Worm (Caenorhabditis elegans) whole organism, mixed stage, embryonic: ENCODE data around the gene srb-18.

Experiments used
- bed-3 ChIP-seq: fragments of 200-800 bp; sonication (Bioruptor generic); optimal IDR thresholded peaks from 3 replicates; lab custom pipeline; 2018; ENCODE audit warnings: mild to moderate bottlenecking, missing genetic modification characterization, moderate library complexity, missing compliant biosample characterization
- blmp-1 ChIP-seq: fragments of 150-350 bp; optimal IDR thresholded peaks from 2 replicates; lab custom pipeline; 2014; ENCODE audit warnings: missing biosample characterization, missing genetic modification characterization
- ces-1 ChIP-seq: fragments of 150-350 bp; optimal IDR thresholded peaks from 2 replicates; lab custom pipeline; 2014; ENCODE audit warnings: missing biosample characterization, missing genetic modification reagents, missing genetic modification characterization
- elt-1 ChIP-seq: sonication (generic microtip); optimal IDR thresholded peaks from 2 replicates; lab custom pipeline; 2017; ENCODE audit warnings: missing genetic modification characterization, mild to moderate bottlenecking, missing compliant biosample characterization, antibody characterized with exemption, moderate library complexity, borderline replicate concordance; ENCODE audit not compliant: insufficient read depth
- lin-13 ChIP-seq: fragments of 150-350 bp; optimal IDR thresholded peaks from 2 replicates; lab custom pipeline; 2014; ENCODE audit warnings: missing biosample characterization, missing genetic modification characterization
- nhr-2 ChIP-seq: fragments of 150-350 bp; optimal IDR thresholded peaks from 2 replicates; lab custom pipeline; 2014; ENCODE audit warnings: missing biosample characterization, missing genetic modification characterization
- tbx-8 ChIP-seq: fragments of 200-800 bp; sonication (Bioruptor generic); optimal IDR thresholded peaks from 2 replicates; lab custom pipeline; 2018; ENCODE audit warnings: mild to moderate bottlenecking, missing genetic modification characterization, moderate library complexity, missing compliant biosample characterization
- unc-120 ChIP-seq: sonication (generic microtip); optimal IDR thresholded peaks from 2 replicates; lab custom pipeline; 2017; ENCODE audit warnings: missing genetic modification characterization, missing compliant biosample characterization; ENCODE audit not compliant: poor library complexity, severe bottlenecking
- unc-62 ChIP-seq: fragments of 150-350 bp; optimal IDR thresholded peaks from 2 replicates; lab custom pipeline; 2014; ENCODE audit warnings: missing biosample characterization, missing genetic modification reagents, missing genetic modification characterization

ce11 chrV:7524447-7524846, 9.4 kb downstream of the srb-18 start, which contains the start of gene C54F6.20:
- no peak for TF ChIP-seq unc-62 (GFP tag; lab: Kevin White, UChicago)
- no peak for TF ChIP-seq tbx-8
- TF ChIP-seq lin-13 (tag; lab: Kevin White, UChicago), result no peak
- no peak for TF ChIP-seq elt-1 (tag; lab: Kevin White, UChicago)
- TF ChIP-seq blmp-1, result no peak
- no peak for TF ChIP-seq ces-1
- TF ChIP-seq bed-3 (GFP tag; lab: Kevin White, UChicago), result no peak
- TF ChIP-seq nhr-2 (tag; lab: Kevin White, UChicago), result no peak
- TF ChIP-seq unc-120 (tag; lab: Kevin White, UChicago), result no peak
